Worm (Caenorhabditis elegans): ENCODE results near the gene srr-4.
A peak's percentile ranks its signal among the peaks of the same experiment; 100 is the strongest.

The srr-4 gene

ce11 chrV:5067390-5067789, 48.4 kb downstream of the srr-4 start:
- TF ChIP-seq unc-39 (tag; optimal IDR thresholded peaks at IDR 0.05) (no peak), nhr-12 (tag; optimal IDR thresholded peaks at IDR 0.05) (no peak), ceh-28 (tag; optimal IDR thresholded peaks at IDR 0.05) (no peak), nhr-77 (tag; optimal IDR thresholded peaks at IDR 0.05) (no peak), unc-62 (GFP tag; optimal IDR thresholded peaks at IDR 0.05) (no peak), jun-1 (tag; optimal IDR thresholded peaks at IDR 0.05) (peak; percentile 76), pqm-1 (tag; optimal IDR thresholded peaks at IDR 0.05) (peak; percentile 61), elt-2 (tag; optimal IDR thresholded peaks at IDR 0.05) (peak; percentile 95), pha-4 (tag; optimal IDR thresholded peaks at IDR 0.05) (peak; percentile 37), lin-39 (tag; optimal IDR thresholded peaks at IDR 0.05) (no peak), hmg-11 (tag; optimal IDR thresholded peaks at IDR 0.05) (no peak)

DNA sequence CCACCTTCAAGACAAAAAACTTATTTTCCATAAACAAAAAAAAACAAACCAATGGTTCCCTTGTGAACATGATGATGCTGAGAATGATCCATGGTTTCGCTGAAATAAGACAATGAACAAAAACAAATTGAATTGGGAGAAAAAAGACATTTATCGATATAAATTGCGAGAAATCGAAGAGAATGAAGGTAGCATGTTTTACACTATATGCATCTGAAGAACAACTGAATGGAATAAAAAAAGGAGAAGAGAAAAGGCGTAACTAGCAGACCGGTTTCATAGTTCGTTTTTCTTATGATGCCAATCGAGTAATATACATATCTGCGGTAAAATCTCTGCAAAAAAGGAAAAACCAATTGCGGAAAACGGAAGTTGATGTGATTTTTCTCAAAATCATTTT, 50.4 kb downstream of the srr-4 start, which contains the start of gene Y58A7A.1:
Y58A7A.1 (minus strand) TSS at position 101 of the 400 bp plus-strand sequence.
- TF ChIP-seq nhr-25 (tag; optimal IDR thresholded peaks at IDR 0.05) (peak; percentile 5), nhr-12 (tag; optimal IDR thresholded peaks at IDR 0.05) (no peak)
